Worm (Caenorhabditis elegans) whole organism, L4/young adult: ENCODE results near the gene cdh-4.

Experiments used
- W03F9.2 ChIP-seq: fragments of 150-350 bp; optimal IDR thresholded peaks from 2 replicates; lab custom pipeline; 2014; ENCODE audit warnings: missing biosample characterization, missing genetic modification characterization
- dao-5 ChIP-seq: sonication (generic microtip); optimal IDR thresholded peaks from 2 replicates; lab custom pipeline; 2016; ENCODE audit warnings: missing genotype, missing genetic modification characterization, moderate library complexity, missing compliant biosample characterization
- him-1 ChIP-seq: sonication (generic microtip); optimal IDR thresholded peaks from 2 replicates; lab custom pipeline; 2016; ENCODE audit warnings: missing genotype, missing genetic modification reagents, missing genetic modification characterization, missing compliant biosample characterization

- TF ChIP-seq him-1 (tag; lab: Kevin White, UChicago) (no peak), dao-5 (tag; lab: Kevin White, UChicago) (no peak), W03F9.2 (tag; lab: Kevin White, UChicago) (peak; percentile 30)
Observed at ce11 chrIII:4488892-4489409, 31.2 kb upstream of the cdh-4 start, which contains the start of gene cpg-1.
